In the genomic region with DNA sequence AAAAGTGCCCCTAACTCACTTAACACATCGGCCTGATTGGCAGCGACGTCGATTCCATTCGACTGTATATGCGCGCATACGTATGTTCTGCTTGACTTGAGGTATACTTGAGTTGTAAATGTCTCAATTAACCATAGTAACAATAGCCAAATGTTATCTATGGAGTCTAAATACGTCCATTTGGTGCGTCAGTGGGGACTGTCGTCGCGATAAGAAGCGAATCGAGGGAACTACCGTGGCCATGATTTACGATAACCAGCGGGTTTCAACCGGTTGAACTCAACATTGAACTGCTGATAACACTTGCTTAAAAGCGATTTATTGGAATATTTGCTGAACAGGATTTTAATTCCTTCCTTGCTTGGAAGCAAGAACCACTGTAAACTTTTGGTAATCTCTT, we compare ENCODE assay signal across 3 fruit fly cellular contexts.
TF ChIP-seq lines count a peak whose summit lies in the region.

No protein-coding gene starts in this region.

- no peak for TF ChIP-seq CTCF in whole organism, embryonic (GFP tag; optimal IDR thresholded peaks at IDR 0.05; lab: Kevin White, UChicago)

TF ChIP-seq in whole organism, adult, 20 proteins besides CTCF, POLR2A, EP300 and RAD21:
- TF ChIP-seq toe (GFP tag; optimal IDR thresholded peaks at IDR 0.05; lab: Kevin White, UChicago) (no peak), tj (GFP tag; optimal IDR thresholded peaks at IDR 0.05; lab: Kevin White, UChicago) (peak; percentile 43), cic (GFP tag; optimal IDR thresholded peaks at IDR 0.05; lab: Kevin White, UChicago) (peak; percentile 94), CG7045 (GFP tag; optimal IDR thresholded peaks at IDR 0.05; lab: Kevin White, UChicago) (no peak)

TF ChIP-seq in whole organism, embryonic, 481 proteins besides CTCF, POLR2A, EP300 and RAD21 (continues in another document):
- TF ChIP-seq CG14441 (GFP tag; IDR thresholded peaks at IDR 0.05; lab: Robert Waterston, UW) (no peak), tll (GFP tag; optimal IDR thresholded peaks at IDR 0.05; lab: Kevin White, UChicago) (no peak), CG1024 (GFP tag; IDR thresholded peaks at IDR 0.05; lab: Robert Waterston, UW) (no peak), ash1 (GFP tag; optimal IDR thresholded peaks at IDR 0.05; lab: Kevin White, UChicago) (no peak), grn (GFP tag; optimal IDR thresholded peaks at IDR 0.05; lab: Kevin White, UChicago) (peak; percentile 15), CG15479 (GFP tag; optimal IDR thresholded peaks at IDR 0.05; lab: Kevin White, UChicago) (no peak), pan (optimal IDR thresholded peaks at IDR 0.05; lab: Kevin White, UChicago) (no peak), pan (GFP tag; optimal IDR thresholded peaks at IDR 0.05 in 1 of 2, IDR thresholded peaks at IDR 0.05 in 1 of 2) (no peak), Chrac-16 (GFP tag; optimal IDR thresholded peaks at IDR 0.05; lab: Kevin White, UChicago) (no peak), z (GFP tag; IDR thresholded peaks at IDR 0.05; lab: Robert Waterston, UW) (no peak), abd-A (tag; optimal IDR thresholded peaks at IDR 0.05; lab: Kevin White, UChicago) (no peak), sima (GFP tag; optimal IDR thresholded peaks at IDR 0.05; lab: Kevin White, UChicago) (no peak), Vsx1 (GFP tag; optimal IDR thresholded peaks at IDR 0.05; lab: Kevin White, UChicago) (no peak), CG17829 (tag; optimal IDR thresholded peaks at IDR 0.05; lab: Kevin White, UChicago) (no peak), Usf (GFP tag; optimal IDR thresholded peaks at IDR 0.05; lab: Kevin White, UChicago) (no peak), CG12769 (tag; optimal IDR thresholded peaks at IDR 0.05; lab: Kevin White, UChicago) (no peak), exex (tag; optimal IDR thresholded peaks at IDR 0.05; lab: Kevin White, UChicago) (peak; percentile 88), zen (tag; optimal IDR thresholded peaks at IDR 0.05; lab: Kevin White, UChicago) (no peak), Fer1 (GFP tag; optimal IDR thresholded peaks at IDR 0.05; lab: Kevin White, UChicago) (peak; percentile 5), Dip2 (GFP tag; IDR thresholded peaks at IDR 0.05; lab: Robert Waterston, UW) (no peak), CG8388 (GFP tag; optimal IDR thresholded peaks at IDR 0.05; lab: Kevin White, UChicago) (no peak), Bteb2 (GFP tag; optimal IDR thresholded peaks at IDR 0.05; lab: Kevin White, UChicago) (no peak), CG18476 (GFP tag; optimal IDR thresholded peaks at IDR 0.05; lab: Kevin White, UChicago) (no peak), CG4328 (GFP tag; optimal IDR thresholded peaks at IDR 0.05; lab: Kevin White, UChicago) (no peak), CG4282 (GFP tag; optimal IDR thresholded peaks at IDR 0.05; lab: Kevin White, UChicago) (no peak), mirr (GFP tag; optimal IDR thresholded peaks at IDR 0.05; lab: Kevin White, UChicago) (peak; percentile 76), shn (GFP tag; optimal IDR thresholded peaks at IDR 0.05; lab: Kevin White, UChicago) (no peak), sug (tag; optimal IDR thresholded peaks at IDR 0.05; lab: Kevin White, UChicago) (peak; percentile 80), E2f1 (GFP tag; IDR thresholded peaks at IDR 0.05; lab: Robert Waterston, UW) (no peak), CG6272 (GFP tag; IDR thresholded peaks at IDR 0.05; lab: Robert Waterston, UW) (no peak), CG11247 (GFP tag; IDR thresholded peaks at IDR 0.05; lab: Robert Waterston, UW) (no peak), CG8290 (GFP tag; optimal IDR thresholded peaks at IDR 0.05; lab: Kevin White, UChicago) (no peak), CG8290 (tag; optimal IDR thresholded peaks at IDR 0.05; lab: Kevin White, UChicago) (peak in 1 of 2 experiments; percentile 17), Abd-B (GFP tag; optimal IDR thresholded peaks at IDR 0.05; lab: Kevin White, UChicago) (no peak), cwo (GFP tag; optimal IDR thresholded peaks at IDR 0.05; lab: Kevin White, UChicago) (no peak), gfzf (GFP tag; optimal IDR thresholded peaks at IDR 0.05; lab: Kevin White, UChicago) (no peak), GATAe (GFP tag; conservative IDR thresholded peaks at IDR 0.05; lab: Robert Waterston, UW) (peak; percentile 31; the same call in 1 of the 2 replicates), sna (GFP tag; IDR thresholded peaks at IDR 0.05; lab: Robert Waterston, UW; ENCODE audit: partially characterized antibody) (no peak), CG18599 (GFP tag; optimal IDR thresholded peaks at IDR 0.05; lab: Kevin White, UChicago) (no peak), Med (GFP tag; lab: Kevin White, UChicago) (no peak), CG2199 (GFP tag; IDR thresholded peaks at IDR 0.05; lab: Robert Waterston, UW) (no peak), gem (tag; optimal IDR thresholded peaks at IDR 0.05; lab: Kevin White, UChicago) (peak; percentile 71), Hr78 (GFP tag; optimal IDR thresholded peaks at IDR 0.05; lab: Kevin White, UChicago) (peak in 1 of 2 experiments; percentile 77)

TF ChIP-seq in whole organism, wandering third instar larva, 38 proteins besides CTCF, POLR2A, EP300 and RAD21:
- TF ChIP-seq Rel (GFP tag; optimal IDR thresholded peaks at IDR 0.05; lab: Kevin White, UChicago) (no peak), Rel (tag; optimal IDR thresholded peaks at IDR 0.05; lab: Kevin White, UChicago) (peak; percentile 91), brk (GFP tag; optimal IDR thresholded peaks at IDR 0.05; lab: Kevin White, UChicago) (no peak)
